Worm (Caenorhabditis elegans): ENCODE results near the gene F49C5.11.
"Not testable (repeated sequence)": the region's sequence is repeated elsewhere in the genome, so short reads cannot be mapped to it uniquely, and the experiment has no call there.

The F49C5.11 gene

ce11 chrII:12527947-12528346 lies 27.7 kb upstream of the F49C5.11 start, which contains the start of gene srx-119:
Gene srx-119 (plus strand): TSS chrII:12528247.
- TF ChIP-seq K02D7.2 (tag; optimal IDR thresholded peaks at IDR 0.05) (no peak), ceh-34 (tag; optimal IDR thresholded peaks at IDR 0.05) (no peak), pha-2 (tag; optimal IDR thresholded peaks at IDR 0.05) (no peak), K09A11.1 (tag; optimal IDR thresholded peaks at IDR 0.05; ENCODE audit: insufficient read depth) (no peak), zip-5 (tag; optimal IDR thresholded peaks at IDR 0.05) (no peak), pax-1 (tag; optimal IDR thresholded peaks at IDR 0.05) (no peak), ceh-22 (tag; optimal IDR thresholded peaks at IDR 0.05) (no peak), Y22D7AL.16 (tag; optimal IDR thresholded peaks at IDR 0.05) (no peak), pros-1 (tag; optimal IDR thresholded peaks at IDR 0.05) (no peak), hlh-15 (tag; optimal IDR thresholded peaks at IDR 0.05) (no peak), ceh-14 (tag; optimal IDR thresholded peaks at IDR 0.05) (no peak)

- TF ChIP-seq K02D7.2 (tag; optimal IDR thresholded peaks at IDR 0.05) (no peak), ets-4 (tag; optimal IDR thresholded peaks at IDR 0.05) (no peak)
These were observed 24.7 kb upstream of the F49C5.11 start, which contains the start of gene srx-120 for ce11 chrII:12530958-12531357. Gene srx-120 (plus strand): TSS chrII:12531258.

- TF ChIP-seq sox-2 (GFP tag; IDR thresholded peaks at IDR 0.05) = no peak
- TF ChIP-seq ttx-3 (tag; optimal IDR thresholded peaks at IDR 0.05) = no peak
- TF ChIP-seq syd-9 (tag; optimal IDR thresholded peaks at IDR 0.05) = no peak
- TF ChIP-seq ceh-24 (tag; optimal IDR thresholded peaks at IDR 0.05) = no peak
- no peak for TF ChIP-seq hlh-30 (tag; optimal IDR thresholded peaks at IDR 0.05; ENCODE audit: insufficient read depth)
- no peak for TF ChIP-seq pqm-1 (tag; optimal IDR thresholded peaks at IDR 0.05)
- no peak for TF ChIP-seq unc-3 (GFP tag; conservative IDR thresholded peaks at IDR 0.05)
- no peak for TF ChIP-seq unc-3 (tag; optimal IDR thresholded peaks at IDR 0.05)
- no peak for TF ChIP-seq nhr-232 (tag; optimal IDR thresholded peaks at IDR 0.05)
- TF ChIP-seq ama-1 (optimal IDR thresholded peaks at IDR 0.05) = no peak
- TF ChIP-seq ceh-48 (tag; optimal IDR thresholded peaks at IDR 0.05) = no peak
- no peak for TF ChIP-seq hlh-6 (tag; optimal IDR thresholded peaks at IDR 0.05)
- TF ChIP-seq rnt-1 (tag; optimal IDR thresholded peaks at IDR 0.05) = no peak
These were observed 20.3 kb upstream of the F49C5.11 start, which contains the start of gene nimk-1 for ce11 chrII:12535297-12535803. Gene nimk-1 (plus strand): TSS chrII:12535753.

ce11 chrII:12536203-12536602 lies 19.5 kb upstream of the F49C5.11 start, which contains the start of gene F49C5.3:
Gene F49C5.3 (plus strand): TSS chrII:12536503.
- not testable (repeated sequence) for TF ChIP-seq nhr-232, ceh-14, eyg-1 (tag; optimal IDR thresholded peaks at IDR 0.05)

- TF ChIP-seq pha-4 (tag; optimal IDR thresholded peaks at IDR 0.05) (no peak), pax-1 (tag; optimal IDR thresholded peaks at IDR 0.05) (no peak)
These were observed 16.3 kb upstream of the F49C5.11 start for ce11 chrII:12539395-12539794.

ce11 chrII:12541670-12542080 lies 14.0 kb upstream of the F49C5.11 start:
- TF ChIP-seq elt-2 (tag; optimal IDR thresholded peaks at IDR 0.05) = peak; percentile 26

- TF ChIP-seq pros-1 (tag; optimal IDR thresholded peaks at IDR 0.05) (no peak), elt-2 (tag; optimal IDR thresholded peaks at IDR 0.05) (peak; percentile 89), F13H6.1 (tag; optimal IDR thresholded peaks at IDR 0.05) (no peak)
These were observed 13.1 kb upstream of the F49C5.11 start for ce11 chrII:12542594-12542997.

- TF ChIP-seq eyg-1 (tag; optimal IDR thresholded peaks at IDR 0.05) = no peak
- no peak for TF ChIP-seq ama-1 (optimal IDR thresholded peaks at IDR 0.05)
- TF ChIP-seq odd-2 (tag; optimal IDR thresholded peaks at IDR 0.05) = no peak
- TF ChIP-seq hlh-15 (tag; optimal IDR thresholded peaks at IDR 0.05) = no peak
- TF ChIP-seq npax-4 (tag; optimal IDR thresholded peaks at IDR 0.05) = no peak
- no peak for TF ChIP-seq lim-6 (tag; optimal IDR thresholded peaks at IDR 0.05)
- no peak for TF ChIP-seq rnt-1 (tag; optimal IDR thresholded peaks at IDR 0.05)
- TF ChIP-seq lin-11 (tag; optimal IDR thresholded peaks at IDR 0.05) = no peak
- TF ChIP-seq F13H6.1 (tag; optimal IDR thresholded peaks at IDR 0.05) = no peak
- TF ChIP-seq ceh-31 (tag; optimal IDR thresholded peaks at IDR 0.05) = no peak
- no peak for TF ChIP-seq pag-3 (tag; optimal IDR thresholded peaks at IDR 0.05; ENCODE audit: borderline replicate concordance)
- TF ChIP-seq ceh-14 (tag; optimal IDR thresholded peaks at IDR 0.05) = no peak
- TF ChIP-seq ets-4 (tag; optimal IDR thresholded peaks at IDR 0.05) = no peak
- no peak for TF ChIP-seq zip-5 (tag; optimal IDR thresholded peaks at IDR 0.05)
- TF ChIP-seq nhr-11 (tag; optimal IDR thresholded peaks at IDR 0.05) = no peak
- TF ChIP-seq T23F11.4 (GFP tag; optimal IDR thresholded peaks at IDR 0.05) = no peak
- TF ChIP-seq pat-9 (tag; optimal IDR thresholded peaks at IDR 0.05) = no peak
- TF ChIP-seq ztf-16 (tag; optimal IDR thresholded peaks at IDR 0.05) = no peak
These were observed 11.1 kb upstream of the F49C5.11 start, which contains the start of gene F49C5.9 for ce11 chrII:12544533-12544932. Gene F49C5.9 (minus strand): TSS chrII:12544633.
